Fruit fly (Drosophila melanogaster) whole organism, embryonic: ENCODE data around the gene CG18563.

Experiments used
- Antp ChIP-seq: fragments of 200-800 bp; sonication (Bioruptor generic); optimal IDR thresholded peaks from 3 replicates; lab custom pipeline; 2016; ENCODE audit warnings: missing biosample characterization, missing genetic modification characterization
- Atf-2 ChIP-seq: fragments of 200-800 bp; sonication (Bioruptor generic); optimal IDR thresholded peaks from 2 replicates; lab custom pipeline; 2016; ENCODE audit warnings: missing biosample characterization, missing genetic modification characterization
- B-H1 ChIP-seq: fragments of 200-800 bp; sonication (Bioruptor generic); IDR thresholded peaks from 3 replicates; pipeline ENCODE4 v1.3.6; 2022; ENCODE audit warnings: missing biosample characterization, missing genetic modification characterization
- C15 ChIP-seq: fragments of 200-800 bp; sonication (Bioruptor generic); IDR thresholded peaks from 3 replicates; pipeline ENCODE4 v1.3.6; 2022; ENCODE audit warnings: missing biosample characterization, missing genetic modification characterization
- CG11247 ChIP-seq: fragments of 200-800 bp; sonication (Bioruptor generic); IDR thresholded peaks from 2 replicates; pipeline ENCODE4 v1.3.6; 2022; ENCODE audit warnings: missing biosample characterization, missing genetic modification characterization
- CG11695 ChIP-seq: fragments of 200-800 bp; sonication (Bioruptor generic); IDR thresholded peaks from 3 replicates; pipeline ENCODE4 v1.3.6; 2022; ENCODE audit warnings: missing biosample characterization, missing genetic modification characterization
- CG12104 ChIP-seq: fragments of 200-800 bp; sonication (Bioruptor generic); optimal IDR thresholded peaks from 3 replicates; lab custom pipeline; 2016; ENCODE audit warnings: missing biosample characterization, missing genetic modification characterization
- CG13894 ChIP-seq: fragments of 200-800 bp; sonication (Bioruptor generic); optimal IDR thresholded peaks from 3 replicates; lab custom pipeline; 2018; ENCODE audit warnings: missing biosample characterization, mild to moderate bottlenecking, missing genetic modification characterization, moderate library complexity
- CG14965 ChIP-seq: fragments of 200-800 bp; sonication (Bioruptor generic); optimal IDR thresholded peaks from 2 replicates; lab custom pipeline; 2016; ENCODE audit warnings: missing biosample characterization, missing genetic modification characterization, borderline replicate concordance
- CG15011 ChIP-seq: fragments of 200-800 bp; sonication (Bioruptor generic); optimal IDR thresholded peaks from 3 replicates; lab custom pipeline; 2018; ENCODE audit warnings: missing biosample characterization, mild to moderate bottlenecking, missing genetic modification characterization
- CG15479 ChIP-seq: fragments of 200-800 bp; sonication (Bioruptor generic); optimal IDR thresholded peaks from 3 replicates; lab custom pipeline; 2019; ENCODE audit warnings: missing biosample characterization, mild to moderate bottlenecking, missing genetic modification characterization, moderate library complexity
- CG1603 ChIP-seq: fragments of 200-800 bp; sonication (Bioruptor generic); optimal IDR thresholded peaks from 2 replicates; lab custom pipeline; 2019; ENCODE audit warnings: missing biosample characterization, mild to moderate bottlenecking, missing genetic modification characterization, moderate library complexity
- CG17186 ChIP-seq: fragments of 200-800 bp; sonication (Bioruptor generic); optimal IDR thresholded peaks from 3 replicates; lab custom pipeline; 2017; ENCODE audit warnings: missing biosample characterization, missing genetic modification reagents, missing genetic modification characterization
- CG17328 ChIP-seq: fragments of 200-800 bp; sonication (Bioruptor generic); IDR thresholded peaks from 2 replicates; pipeline ENCODE4 v1.3.6; 2022; ENCODE audit warnings: missing biosample characterization, missing genetic modification characterization
- CG17568 ChIP-seq: fragments of 200-800 bp; sonication (Bioruptor generic); optimal IDR thresholded peaks from 2 replicates; lab custom pipeline; 2018; ENCODE audit warnings: missing biosample characterization, mild to moderate bottlenecking, missing genetic modification characterization, moderate library complexity
- CG2875 ChIP-seq: fragments of 200-800 bp; sonication (Bioruptor generic); optimal IDR thresholded peaks from 2 replicates; lab custom pipeline; 2017; ENCODE audit warnings: missing biosample characterization, mild to moderate bottlenecking, missing genetic modification characterization, missing genetic modification reagents
- CG31224 ChIP-seq: fragments of 200-800 bp; sonication (Bioruptor generic); IDR thresholded peaks from 2 replicates; pipeline ENCODE4 v1.3.6; 2022; ENCODE audit warnings: missing biosample characterization, missing genetic modification characterization
- CG31441 ChIP-seq: fragments of 200-800 bp; sonication (Bioruptor generic); IDR thresholded peaks from 2 replicates; pipeline ENCODE4 v1.3.6; 2022; ENCODE audit warnings: missing biosample characterization, missing genetic modification characterization
- CG4360 ChIP-seq: fragments of 200-800 bp; sonication (Bioruptor generic); IDR thresholded peaks from 2 replicates; pipeline ENCODE4 v1.3.6; 2022; ENCODE audit warnings: missing biosample characterization, missing genetic modification characterization
- CG7357 ChIP-seq: fragments of 200-800 bp; sonication (Bioruptor generic); IDR thresholded peaks from 3 replicates; pipeline ENCODE4 v1.3.6; 2022; ENCODE audit warnings: missing biosample characterization, missing genetic modification characterization
- CG9876 ChIP-seq: fragments of 200-800 bp; sonication (Bioruptor generic); optimal IDR thresholded peaks from 2 replicates; lab custom pipeline; 2016; ENCODE audit warnings: missing biosample characterization, missing genetic modification characterization
- Drgx ChIP-seq: fragments of 200-800 bp; sonication (Bioruptor generic); IDR thresholded peaks from 2 replicates; pipeline ENCODE4 v1.3.6; 2022; ENCODE audit warnings: missing biosample characterization, missing genetic modification characterization
- E2f2 ChIP-seq: fragments of 200-800 bp; sonication (Bioruptor generic); IDR thresholded peaks from 2 replicates; pipeline ENCODE4 v1.3.6; 2022; ENCODE audit warnings: missing biosample characterization, missing genetic modification characterization
- Fer3 ChIP-seq: fragments of 200-800 bp; sonication (Bioruptor generic); optimal IDR thresholded peaks from 2 replicates; lab custom pipeline; 2018; ENCODE audit warnings: missing biosample characterization, mild to moderate bottlenecking, missing genetic modification characterization, moderate library complexity
- HLH4C ChIP-seq: fragments of 200-800 bp; sonication (Bioruptor generic); IDR thresholded peaks from 3 replicates; pipeline ENCODE4 v1.3.6; 2022; ENCODE audit warnings: missing biosample characterization, missing genetic modification characterization; ENCODE audit not compliant: partially characterized antibody
- Lhr ChIP-seq: fragments of 200-800 bp; sonication (Bioruptor generic); optimal IDR thresholded peaks from 3 replicates; lab custom pipeline; 2017; ENCODE audit warnings: mild to moderate bottlenecking, missing biosample characterization, missing genetic modification reagents, missing genetic modification characterization
- MBD-R2 ChIP-seq: fragments of 200-800 bp; sonication (Bioruptor generic); IDR thresholded peaks from 2 replicates; pipeline ENCODE4 v1.3.6; 2022; ENCODE audit warnings: missing biosample characterization, missing genetic modification characterization
- Med ChIP-seq: fragments of 200-800 bp; sonication (Bioruptor generic); peaks from one replicate; lab custom pipeline; 2016; ENCODE audit warnings: missing biosample characterization, missing genetic modification characterization, mild to moderate bottlenecking, inconsistent platforms, moderate library complexity
- Nf-YC ChIP-seq: fragments of 200-800 bp; optimal IDR thresholded peaks from 3 replicates; lab custom pipeline; 2019; ENCODE audit warnings: missing biosample characterization, mild to moderate bottlenecking, missing genetic modification characterization, moderate library complexity
- ab ChIP-seq: fragments of 200-800 bp; sonication (Bioruptor generic); optimal IDR thresholded peaks from 2 replicates; lab custom pipeline; 2016; ENCODE audit warnings: missing biosample characterization, missing genetic modification characterization
- ac ChIP-seq: fragments of 200-800 bp; sonication (Bioruptor generic); optimal IDR thresholded peaks from 3 replicates; lab custom pipeline; 2017; ENCODE audit warnings: missing biosample characterization, mild to moderate bottlenecking, missing genetic modification characterization
- amos ChIP-seq: fragments of 200-800 bp; sonication (Bioruptor generic); IDR thresholded peaks from 2 replicates; pipeline ENCODE4 v1.3.6; 2022; ENCODE audit warnings: missing biosample characterization, missing genetic modification characterization; ENCODE audit not compliant: partially characterized antibody
- ap ChIP-seq: fragments of 200-800 bp; sonication (Bioruptor generic); IDR thresholded peaks from 2 replicates; pipeline ENCODE4 v1.3.6; 2022; ENCODE audit warnings: missing biosample characterization, missing genetic modification characterization
- ato ChIP-seq: fragments of 200-800 bp; sonication (Bioruptor generic); IDR thresholded peaks from 2 replicates; pipeline ENCODE4 v1.3.6; 2022; ENCODE audit warnings: missing biosample characterization, missing genetic modification characterization; ENCODE audit not compliant: partially characterized antibody
- bsh ChIP-seq, 2 experiments: fragments of 200-800 bp; sonication (Bioruptor generic); optimal IDR thresholded peaks; 2 replicates each; lab custom pipeline; 2017 to 2018; ENCODE audit warnings: mild to moderate bottlenecking in 2 of 2, missing biosample characterization in 2 of 2, missing genetic modification characterization in 2 of 2, moderate library complexity in 1 of 2
- crp ChIP-seq, 2 experiments: fragments of 200-800 bp; sonication (Bioruptor generic); optimal IDR thresholded peaks; 2 replicates in 1 of 2; 3 replicates in 1 of 2; lab custom pipeline; 2017; ENCODE audit warnings: missing biosample characterization in 2 of 2, missing genetic modification characterization in 2 of 2, mild to moderate bottlenecking in 1 of 2, moderate library complexity in 1 of 2
- ewg ChIP-seq: fragments of 200-800 bp; sonication (Bioruptor generic); optimal IDR thresholded peaks from 3 replicates; lab custom pipeline; 2017; ENCODE audit warnings: mild to moderate bottlenecking, missing biosample characterization, missing genetic modification reagents, missing genetic modification characterization
- exex ChIP-seq: fragments of 200-800 bp; sonication (Bioruptor generic); optimal IDR thresholded peaks from 4 replicates; lab custom pipeline; 2018; ENCODE audit warnings: missing biosample characterization, mild to moderate bottlenecking, missing genetic modification characterization, moderate library complexity
- eyg ChIP-seq: fragments of 200-800 bp; sonication (Bioruptor generic); optimal IDR thresholded peaks from 3 replicates; lab custom pipeline; 2016; ENCODE audit warnings: missing biosample characterization, missing genetic modification characterization
- kay ChIP-seq: fragments of 200-800 bp; sonication (Bioruptor generic); optimal IDR thresholded peaks from 2 replicates; lab custom pipeline; 2016; ENCODE audit warnings: missing biosample characterization, missing genetic modification characterization
- maf-S ChIP-seq: fragments of 200-800 bp; sonication (Bioruptor generic); optimal IDR thresholded peaks from 2 replicates; lab custom pipeline; 2016; ENCODE audit warnings: missing biosample characterization, missing genetic modification characterization
- mam ChIP-seq: fragments of 200-800 bp; sonication (Bioruptor generic); optimal IDR thresholded peaks from 3 replicates; lab custom pipeline; 2016; ENCODE audit warnings: missing biosample characterization, missing genetic modification characterization
- org-1 ChIP-seq: fragments of 200-800 bp; sonication (Bioruptor generic); optimal IDR thresholded peaks from 2 replicates; lab custom pipeline; 2017; ENCODE audit warnings: missing biosample characterization, missing genetic modification characterization
- psq ChIP-seq: fragments of 200-800 bp; sonication (Bioruptor generic); optimal IDR thresholded peaks from 2 replicates; lab custom pipeline; 2017; ENCODE audit warnings: missing biosample characterization, missing genetic modification characterization
- sim ChIP-seq: fragments of 200-800 bp; sonication (Bioruptor generic); IDR thresholded peaks from 2 replicates; pipeline ENCODE4 v1.3.6; 2022; ENCODE audit warnings: missing biosample characterization, missing genetic modification characterization
- ssp ChIP-seq: fragments of 200-800 bp; sonication (Bioruptor generic); IDR thresholded peaks from 2 replicates; pipeline ENCODE4 v1.3.6; 2022; ENCODE audit warnings: missing biosample characterization, missing genetic modification characterization
- stwl ChIP-seq: fragments of 200-800 bp; sonication (Bioruptor generic); optimal IDR thresholded peaks from 3 replicates; lab custom pipeline; 2018; ENCODE audit warnings: missing biosample characterization, mild to moderate bottlenecking, missing genetic modification characterization, moderate library complexity
- tup ChIP-seq: fragments of 200-800 bp; sonication (Bioruptor generic); optimal IDR thresholded peaks from 2 replicates; lab custom pipeline; 2016; ENCODE audit warnings: missing biosample characterization, mild to moderate bottlenecking, missing genetic modification characterization, moderate library complexity
- wor ChIP-seq: fragments of 200-800 bp; sonication (Bioruptor generic); IDR thresholded peaks from 2 replicates; pipeline ENCODE4 v1.3.6; 2022; ENCODE audit warnings: missing biosample characterization, missing genetic modification characterization
- yki ChIP-seq: fragments of >200 bp; optimal IDR thresholded peaks from 3 replicates; lab custom pipeline; 2018
- zfh2 ChIP-seq: fragments of 200-800 bp; sonication (Bioruptor generic); optimal IDR thresholded peaks from 2 replicates; lab custom pipeline; 2016; ENCODE audit warnings: missing biosample characterization, missing genetic modification characterization

Gene CG18563

dm6 chr2L:17484174-17484573, 26.3 kb upstream of the CG18563 start, which contains the start of the genes GCS2beta and CG5131 (continued):
- peak; percentile 87 for TF ChIP-seq CG7357
- peak; percentile 83 for TF ChIP-seq ewg (GFP tag; lab: Kevin White, UChicago)
- TF ChIP-seq ssp (GFP tag; lab: Robert Waterston, UW): peak; percentile 86
- peak; percentile 98 for TF ChIP-seq zfh2 (GFP tag; lab: Kevin White, UChicago)
- no peak for TF ChIP-seq CG15479 (GFP tag; lab: Kevin White, UChicago)
- peak; percentile 92 for TF ChIP-seq eyg (GFP tag; lab: Kevin White, UChicago)
- peak; percentile 81 for TF ChIP-seq CG31441 (GFP tag; lab: Robert Waterston, UW)
- peak; percentile 54 for TF ChIP-seq exex
- TF ChIP-seq MBD-R2 (GFP tag; lab: Robert Waterston, UW): peak; percentile 99
- peak; percentile 50 for TF ChIP-seq psq
- peak; percentile 90 for TF ChIP-seq CG17186 (GFP tag; lab: Kevin White, UChicago)
- peak; percentile 85 for TF ChIP-seq wor
- TF ChIP-seq Atf-2 (GFP tag; lab: Kevin White, UChicago): peak; percentile 95
- peak; percentile 84; the same call in 2 of the 3 replicates for TF ChIP-seq CG11695
- peak; percentile 87 for TF ChIP-seq CG31224 (GFP tag; lab: Robert Waterston, UW)
- TF ChIP-seq Fer3: peak; percentile 91
- no peak for TF ChIP-seq yki (lab: Kevin White, UChicago)
- TF ChIP-seq CG17328 (GFP tag; lab: Robert Waterston, UW): peak; percentile 90
- peak; percentile 100 for TF ChIP-seq Med (GFP tag; lab: Kevin White, UChicago)
- TF ChIP-seq CG9876 (GFP tag; lab: Kevin White, UChicago): peak; percentile 96
- TF ChIP-seq mam (GFP tag; lab: Kevin White, UChicago): peak; percentile 98
- peak; percentile 87 to 93 for TF ChIP-seq crp (GFP tag; optimal IDR thresholded peaks at IDR 0.05; lab: Kevin White, UChicago)
- TF ChIP-seq CG13894 (tag; lab: Kevin White, UChicago): no peak
- TF ChIP-seq org-1 (GFP tag; lab: Kevin White, UChicago): peak; percentile 78
- TF ChIP-seq kay (GFP tag; lab: Kevin White, UChicago): peak; percentile 91
- no peak for TF ChIP-seq CG17568 (GFP tag; lab: Kevin White, UChicago)
- peak; percentile 95 for TF ChIP-seq maf-S (GFP tag; lab: Kevin White, UChicago)
- TF ChIP-seq CG12104 (GFP tag; lab: Kevin White, UChicago): peak; percentile 88
- TF ChIP-seq Lhr: peak; percentile 74
- peak; percentile 49; the same call in 1 of the 2 replicates for TF ChIP-seq CG4360 (GFP tag; lab: Robert Waterston, UW)
- TF ChIP-seq CG2875 (GFP tag; lab: Kevin White, UChicago): peak; percentile 79
- peak; percentile 70 for TF ChIP-seq CG15011 (GFP tag; lab: Kevin White, UChicago)
- peak; percentile 85 for TF ChIP-seq tup (GFP tag; lab: Kevin White, UChicago)
- no peak for TF ChIP-seq Nf-YC (tag; lab: Kevin White, UChicago)
- TF ChIP-seq CG1603 (tag; lab: Kevin White, UChicago): peak; percentile 97
- TF ChIP-seq sim (GFP tag; lab: Robert Waterston, UW): peak; percentile 73
- peak; percentile 91 for TF ChIP-seq Drgx (GFP tag; lab: Robert Waterston, UW)
- peak; percentile 48 for TF ChIP-seq ac
- TF ChIP-seq ato (GFP tag; lab: Robert Waterston, UW): peak; percentile 75
- peak; percentile 84 for TF ChIP-seq C15
- TF ChIP-seq ab: peak; percentile 94
- peak; percentile 85 for TF ChIP-seq ap (GFP tag; lab: Robert Waterston, UW)
- TF ChIP-seq amos (GFP tag; lab: Robert Waterston, UW): peak; percentile 85
- TF ChIP-seq CG11247 (GFP tag; lab: Robert Waterston, UW): peak; percentile 96
- TF ChIP-seq E2f2 (GFP tag; lab: Robert Waterston, UW): peak; percentile 84
- peak; percentile 88 for TF ChIP-seq HLH4C (GFP tag; lab: Robert Waterston, UW)
- TF ChIP-seq stwl (tag; lab: Kevin White, UChicago): peak; percentile 79
- TF ChIP-seq bsh (GFP tag; optimal IDR thresholded peaks at IDR 0.05; lab: Kevin White, UChicago): peak; percentile 18 to 87
- TF ChIP-seq B-H1: peak; percentile 86
- TF ChIP-seq Antp (GFP tag; lab: Kevin White, UChicago): peak; percentile 99
- peak; percentile 51 for TF ChIP-seq CG14965 (GFP tag; lab: Kevin White, UChicago)
